Worm (Caenorhabditis elegans) whole organism, L1 larva: Measurements from ENCODE around the gene Y39A1A.20.

Source experiments
- C04F5.9 ChIP-seq: sonication (generic microtip); optimal IDR thresholded peaks from 2 replicates; lab custom pipeline; 2016; ENCODE audit warnings: missing genetic modification characterization, missing compliant biosample characterization
- C16A3.4 ChIP-seq: fragments of 150-350 bp; optimal IDR thresholded peaks from 2 replicates; lab custom pipeline; 2014; ENCODE audit warnings: missing biosample characterization, missing genetic modification characterization
- alr-1 ChIP-seq: fragments of 200-800 bp; sonication (Bioruptor generic); optimal IDR thresholded peaks from 2 replicates; lab custom pipeline; 2018; ENCODE audit warnings: borderline replicate concordance, mild to moderate bottlenecking, missing genetic modification characterization, missing compliant biosample characterization
- ama-1 ChIP-seq: fragments of 150-350 bp; optimal IDR thresholded peaks from 2 replicates; lab custom pipeline; 2014
- blmp-1 ChIP-seq: fragments of 150-350 bp; optimal IDR thresholded peaks from 2 replicates; lab custom pipeline; 2014; ENCODE audit warnings: missing biosample characterization, missing genetic modification characterization
- ceh-63 ChIP-seq: fragments of 200-800 bp; sonication (Bioruptor generic); optimal IDR thresholded peaks from 2 replicates; lab custom pipeline; 2018; ENCODE audit warnings: mild to moderate bottlenecking, missing genetic modification characterization, missing compliant biosample characterization
- dpl-1 ChIP-seq, 3 experiments: fragments of 150-350 bp in 2 of 3; sonication (generic microtip) in 1 of 3; optimal IDR thresholded peaks; 2 replicates each; lab custom pipeline; 2014 to 2017; ENCODE audit warnings: missing biosample characterization in 3 of 3, missing genetic modification characterization in 3 of 3, missing genetic modification reagents in 3 of 3
- dsc-1 ChIP-seq: sonication (generic microtip); optimal IDR thresholded peaks from 2 replicates; lab custom pipeline; 2016; ENCODE audit warnings: mild to moderate bottlenecking, missing genetic modification characterization, missing compliant biosample characterization
- efl-1 ChIP-seq, 4 experiments: fragments of 150-350 bp; optimal IDR thresholded peaks in 3 of 4; peaks in 1 of 4; 1 replicate in 1 of 4; 2 replicates in 3 of 4; lab custom pipeline; 2014; ENCODE audit warnings: missing biosample characterization in 2 of 4, missing genetic modification characterization in 2 of 4, missing genetic modification reagents in 2 of 4
- egl-13 ChIP-seq: sonication (generic microtip); optimal IDR thresholded peaks from 2 replicates; lab custom pipeline; 2016; ENCODE audit warnings: missing genotype, missing genetic modification reagents, missing genetic modification characterization, missing compliant biosample characterization
- elt-2 ChIP-seq: sonication (generic microtip); optimal IDR thresholded peaks from 2 replicates; lab custom pipeline; 2016; ENCODE audit warnings: missing genetic modification characterization, mild to moderate bottlenecking, inconsistent platforms, missing compliant biosample characterization, missing genetic modification reagents
- elt-3 ChIP-seq, 6 experiments: fragments of 150-350 bp in 1 of 6; sonication (generic microtip); optimal IDR thresholded peaks; 2 replicates each; lab custom pipeline; 2017 to 2018; ENCODE audit warnings: missing biosample characterization in 6 of 6, missing genetic modification characterization in 6 of 6, inconsistent platforms in 1 of 6
- ets-5 ChIP-seq: fragments of 200-800 bp; sonication (Bioruptor generic); IDR thresholded peaks from 2 replicates; pipeline ENCODE4 v1.3.6; 2022; ENCODE audit warnings: missing genetic modification characterization, missing compliant biosample characterization
- fkh-10 ChIP-seq: sonication (generic microtip); optimal IDR thresholded peaks from 2 replicates; lab custom pipeline; 2017; ENCODE audit warnings: missing biosample characterization, missing genetic modification reagents, missing genetic modification characterization
- fkh-8 ChIP-seq: sonication (generic microtip); optimal IDR thresholded peaks from 2 replicates; lab custom pipeline; 2016; ENCODE audit warnings: mild to moderate bottlenecking, missing genetic modification characterization, missing compliant biosample characterization
- fos-1 ChIP-seq: fragments of 150-350 bp; optimal IDR thresholded peaks from 2 replicates; lab custom pipeline; 2014; ENCODE audit warnings: missing biosample characterization, missing genetic modification characterization
- grh-1 ChIP-seq: fragments of 200-800 bp; sonication (Bioruptor generic); IDR thresholded peaks from 2 replicates; pipeline ENCODE4 v1.3.6; 2022; ENCODE audit warnings: missing genetic modification reagents, missing genetic modification characterization, missing compliant biosample characterization
- hlh-4 ChIP-seq: sonication (generic microtip); optimal IDR thresholded peaks from 2 replicates; lab custom pipeline; 2016; ENCODE audit warnings: mild to moderate bottlenecking, missing genetic modification characterization, missing compliant biosample characterization
- hpl-2 ChIP-seq: fragments of 150-350 bp; optimal IDR thresholded peaks from 2 replicates; lab custom pipeline; 2014; ENCODE audit warnings: missing biosample characterization, missing genetic modification reagents, missing genetic modification characterization
- irx-1 ChIP-seq: sonication (generic microtip); optimal IDR thresholded peaks from 2 replicates; lab custom pipeline; 2016; ENCODE audit warnings: missing genetic modification characterization, missing compliant biosample characterization
- isw-1 ChIP-seq: fragments of 200-800 bp; sonication (Bioruptor generic); IDR thresholded peaks from 2 replicates; pipeline ENCODE4 v1.3.6; 2022; ENCODE audit warnings: missing genetic modification characterization, missing compliant biosample characterization
- jun-1 ChIP-seq: fragments of 150-350 bp; optimal IDR thresholded peaks from 2 replicates; lab custom pipeline; 2014; ENCODE audit warnings: missing biosample characterization, missing genetic modification reagents, missing genetic modification characterization
- lin-14 ChIP-seq: fragments of 200-800 bp; sonication (Bioruptor generic); optimal IDR thresholded peaks from 2 replicates; lab custom pipeline; 2018; ENCODE audit warnings: mild to moderate bottlenecking, missing genetic modification characterization, moderate library complexity, missing compliant biosample characterization
- mdl-1 ChIP-seq, 2 experiments: fragments of 150-350 bp; optimal IDR thresholded peaks; 2 replicates each; lab custom pipeline; 2014 to 2017; ENCODE audit warnings: missing biosample characterization in 2 of 2, missing genetic modification characterization in 2 of 2, inconsistent platforms in 1 of 2
- mef-2 ChIP-seq: fragments of 150-350 bp; optimal IDR thresholded peaks from 2 replicates; lab custom pipeline; 2014; ENCODE audit warnings: missing biosample characterization, missing genetic modification characterization
- mep-1 ChIP-seq: fragments of 150-350 bp; optimal IDR thresholded peaks from 2 replicates; lab custom pipeline; 2014; ENCODE audit warnings: missing biosample characterization, missing genetic modification characterization
- nhr-11 ChIP-seq: fragments of 150-350 bp; optimal IDR thresholded peaks from 2 replicates; lab custom pipeline; 2014; ENCODE audit warnings: missing biosample characterization, missing genetic modification characterization
- nhr-19 ChIP-seq: fragments of 200-800 bp; sonication (Bioruptor generic); conservative IDR thresholded peaks from 2 replicates; pipeline ENCODE4 v1.3.6; 2022; ENCODE audit warnings: missing genetic modification characterization, missing compliant biosample characterization
- nhr-20 ChIP-seq: sonication (generic microtip); optimal IDR thresholded peaks from 2 replicates; lab custom pipeline; 2016; ENCODE audit warnings: mild to moderate bottlenecking, missing genetic modification characterization, missing compliant biosample characterization
- nhr-71 ChIP-seq: sonication (generic microtip); optimal IDR thresholded peaks from 2 replicates; lab custom pipeline; 2016; ENCODE audit warnings: mild to moderate bottlenecking, missing genetic modification characterization, moderate library complexity, missing compliant biosample characterization
- nhr-76 ChIP-seq: sonication (generic microtip); optimal IDR thresholded peaks from 2 replicates; lab custom pipeline; 2017; ENCODE audit warnings: missing biosample characterization, missing genetic modification characterization
- nhr-77 ChIP-seq: fragments of 150-350 bp; optimal IDR thresholded peaks from 2 replicates; lab custom pipeline; 2014; ENCODE audit warnings: missing biosample characterization, missing genetic modification characterization
- nhr-84 ChIP-seq: sonication (generic microtip); optimal IDR thresholded peaks from 2 replicates; lab custom pipeline; 2017; ENCODE audit warnings: missing biosample characterization, missing genetic modification characterization
- nhr-85 ChIP-seq: sonication (generic microtip); peaks from one replicate; lab custom pipeline; 2016; ENCODE audit warnings: missing genetic modification characterization, inconsistent platforms, missing compliant biosample characterization
- nhr-90 ChIP-seq: sonication (generic microtip); optimal IDR thresholded peaks from 2 replicates; lab custom pipeline; 2016; ENCODE audit warnings: mild to moderate bottlenecking, missing genetic modification characterization, missing compliant biosample characterization; ENCODE audit not compliant: poor library complexity
- pag-3 ChIP-seq: sonication (generic microtip); optimal IDR thresholded peaks from 2 replicates; lab custom pipeline; 2017; ENCODE audit warnings: missing genetic modification characterization, mild to moderate bottlenecking, missing compliant biosample characterization, antibody characterized with exemption, borderline replicate concordance; ENCODE audit not compliant: insufficient read depth
- pax-3 ChIP-seq: fragments of 200-800 bp; sonication (Bioruptor generic); optimal IDR thresholded peaks from 2 replicates; lab custom pipeline; 2018; ENCODE audit warnings: mild to moderate bottlenecking, missing genetic modification characterization, moderate library complexity, missing compliant biosample characterization
- snpc-4 ChIP-seq: fragments of 150-350 bp; optimal IDR thresholded peaks from 2 replicates; lab custom pipeline; 2014; ENCODE audit warnings: missing biosample characterization, missing genetic modification characterization
- snu-23 ChIP-seq: sonication (generic microtip); optimal IDR thresholded peaks from 2 replicates; lab custom pipeline; 2016; ENCODE audit warnings: missing genetic modification characterization, missing compliant biosample characterization
- sox-4 ChIP-seq: sonication (generic microtip); optimal IDR thresholded peaks from 2 replicates; lab custom pipeline; 2016; ENCODE audit warnings: missing genetic modification characterization, missing compliant biosample characterization
- sup-37 ChIP-seq: fragments of 200-800 bp; sonication (Bioruptor generic); optimal IDR thresholded peaks from 2 replicates; lab custom pipeline; 2018; ENCODE audit warnings: mild to moderate bottlenecking, missing genetic modification characterization, missing compliant biosample characterization
- swsn-7 ChIP-seq: sonication (generic microtip); optimal IDR thresholded peaks from 2 replicates; lab custom pipeline; 2016; ENCODE audit warnings: missing genetic modification characterization, missing compliant biosample characterization
- tbx-2 ChIP-seq: sonication (generic microtip); optimal IDR thresholded peaks from 2 replicates; lab custom pipeline; 2016; ENCODE audit warnings: missing genetic modification characterization, missing compliant biosample characterization
- tlp-1 ChIP-seq: fragments of 150-350 bp; optimal IDR thresholded peaks from 2 replicates; lab custom pipeline; 2014; ENCODE audit warnings: missing biosample characterization, missing genetic modification characterization
- vab-15 ChIP-seq: sonication (generic microtip); optimal IDR thresholded peaks from 2 replicates; lab custom pipeline; 2017; ENCODE audit warnings: missing genotype, mild to moderate bottlenecking, missing genetic modification characterization, missing compliant biosample characterization
- xbp-1 ChIP-seq: sonication (generic microtip); optimal IDR thresholded peaks from 2 replicates; lab custom pipeline; 2016; ENCODE audit warnings: missing genetic modification characterization, missing compliant biosample characterization
- zag-1 ChIP-seq: fragments of 150-350 bp; optimal IDR thresholded peaks from 2 replicates; lab custom pipeline; 2014; ENCODE audit warnings: missing biosample characterization, missing genetic modification characterization
- zip-4 ChIP-seq: fragments of 200-800 bp; sonication (Bioruptor generic); optimal IDR thresholded peaks from 2 replicates; lab custom pipeline; 2018; ENCODE audit warnings: mild to moderate bottlenecking, missing genetic modification characterization, moderate library complexity, missing compliant biosample characterization
- ztf-11 ChIP-seq, 2 experiments: sonication (generic microtip); optimal IDR thresholded peaks; 2 replicates each; lab custom pipeline; 2016 to 2017; ENCODE audit warnings: missing genetic modification characterization in 2 of 2, missing biosample characterization in 1 of 2, missing compliant biosample characterization in 1 of 2
- ztf-4 ChIP-seq: fragments of 150-350 bp; optimal IDR thresholded peaks from 2 replicates; lab custom pipeline; 2014; ENCODE audit warnings: missing biosample characterization, missing genetic modification characterization

The Y39A1A.20 gene

ce11 chrIII:10720170-10720569 lies 19.8 kb upstream of the Y39A1A.20 start (continued):
- no peak for TF ChIP-seq hlh-4
- TF ChIP-seq nhr-11 (tag; lab: Kevin White, UChicago), result peak; percentile 78
- TF ChIP-seq dsc-1 (tag; lab: Kevin White, UChicago), result peak; percentile 84
- TF ChIP-seq sox-4 (tag; lab: Kevin White, UChicago), result no peak
- peak; percentile 80 for TF ChIP-seq jun-1 (tag; lab: Kevin White, UChicago)
- TF ChIP-seq nhr-76 (tag; lab: Kevin White, UChicago), result peak; percentile 50
- peak; percentile 79 for TF ChIP-seq elt-2 (tag; lab: Kevin White, UChicago)
- peak; percentile 61 to 63 (median 61) for TF ChIP-seq dpl-1 (GFP tag; optimal IDR thresholded peaks at IDR 0.05; lab: Kevin White, UChicago)
- TF ChIP-seq ceh-63 (GFP tag; lab: Kevin White, UChicago), result no peak
- peak; percentile 9 for TF ChIP-seq C04F5.9 (tag; lab: Kevin White, UChicago)
- TF ChIP-seq swsn-7, result peak; percentile 91
- peak; percentile 95 for TF ChIP-seq snu-23 (GFP tag; lab: Kevin White, UChicago)
- TF ChIP-seq pag-3, result peak; percentile 59
- peak; percentile 98 for TF ChIP-seq lin-14 (GFP tag; lab: Kevin White, UChicago)
- peak; percentile 92 for TF ChIP-seq tbx-2 (tag; lab: Kevin White, UChicago)
- TF ChIP-seq C16A3.4 (tag; lab: Kevin White, UChicago), result peak; percentile 68
- TF ChIP-seq nhr-20 (tag; lab: Kevin White, UChicago), result peak; percentile 95
- TF ChIP-seq nhr-71 (tag; lab: Kevin White, UChicago), result peak; percentile 97
- TF ChIP-seq irx-1 (tag; lab: Kevin White, UChicago), result peak; percentile 54
- TF ChIP-seq mdl-1 (tag; optimal IDR thresholded peaks at IDR 0.05; lab: Kevin White, UChicago), result peak in 1 of 2 experiments; percentile 84
- peak; percentile 76 to 87 for TF ChIP-seq efl-1 (optimal IDR thresholded peaks at IDR 0.05; lab: Kevin White, UChicago)
- peak; percentile 70 to 94 for TF ChIP-seq efl-1 (GFP tag; optimal IDR thresholded peaks at IDR 0.05 in 1 of 2; lab: Kevin White, UChicago)
- TF ChIP-seq ztf-11 (tag; optimal IDR thresholded peaks at IDR 0.05; lab: Kevin White, UChicago), result peak in 1 of 2 experiments; percentile 50
- no peak for TF ChIP-seq vab-15 (tag; lab: Kevin White, UChicago)
- peak; percentile 76 for TF ChIP-seq fos-1 (tag; lab: Kevin White, UChicago)
- peak; percentile 81 for TF ChIP-seq nhr-90
- peak; percentile 37 for TF ChIP-seq sup-37 (GFP tag; lab: Kevin White, UChicago)
- TF ChIP-seq nhr-84 (tag; lab: Kevin White, UChicago), result no peak
- no peak for TF ChIP-seq ama-1
- peak; percentile 33 for TF ChIP-seq egl-13 (tag; lab: Kevin White, UChicago)
- peak; percentile 96 for TF ChIP-seq nhr-85 (tag; lab: Kevin White, UChicago)
- TF ChIP-seq zip-4 (GFP tag; lab: Kevin White, UChicago), result peak; percentile 46
- peak; percentile 5 for TF ChIP-seq mef-2 (tag; lab: Kevin White, UChicago)
- TF ChIP-seq nhr-77 (tag; lab: Kevin White, UChicago), result peak; percentile 57
- no peak for TF ChIP-seq tlp-1 (tag; lab: Kevin White, UChicago)

DNA sequence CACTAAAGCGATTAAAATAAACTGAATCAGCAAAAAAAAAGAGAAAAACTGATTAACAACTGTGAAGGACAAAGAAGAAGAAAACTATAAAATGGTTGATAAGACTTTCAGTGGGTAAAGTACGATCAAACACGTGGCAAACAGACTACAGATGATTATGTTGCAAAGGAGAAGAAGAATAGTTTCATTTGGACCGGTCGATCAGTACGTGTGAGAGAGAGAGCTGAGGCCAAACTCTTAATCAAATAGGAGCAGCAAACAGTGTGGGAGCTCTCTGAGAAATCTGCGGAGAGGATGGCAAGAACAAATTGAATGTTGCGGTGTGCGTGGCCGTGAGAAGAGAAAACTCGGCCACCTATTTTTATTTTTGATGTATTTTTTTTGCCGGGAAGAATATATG lies 18.7 kb upstream of the Y39A1A.20 start:
- TF ChIP-seq fkh-10 (GFP tag; lab: Kevin White, UChicago), result no peak
- TF ChIP-seq zip-4 (GFP tag; lab: Kevin White, UChicago), result no peak
- TF ChIP-seq alr-1 (tag; lab: Kevin White, UChicago), result no peak
- TF ChIP-seq dpl-1 (GFP tag; optimal IDR thresholded peaks at IDR 0.05; lab: Kevin White, UChicago), result no peak
- no peak for TF ChIP-seq jun-1 (tag; lab: Kevin White, UChicago)
- TF ChIP-seq elt-3 (tag; optimal IDR thresholded peaks at IDR 0.05; lab: Kevin White, UChicago), result peak in 3 of 6 experiments; percentile 60 to 90 (median 80)
- TF ChIP-seq lin-14 (GFP tag; lab: Kevin White, UChicago), result peak; percentile 30
- TF ChIP-seq mep-1 (tag; lab: Kevin White, UChicago), result peak; percentile 35
- no peak for TF ChIP-seq xbp-1 (tag; lab: Kevin White, UChicago)
- TF ChIP-seq nhr-19 (GFP tag; lab: Robert Waterston, UW), result peak; percentile 42; the same call in 1 of the 2 replicates
- peak; percentile 44 for TF ChIP-seq elt-2 (tag; lab: Kevin White, UChicago)
- no peak for TF ChIP-seq ztf-4 (tag; lab: Kevin White, UChicago)
- TF ChIP-seq nhr-77 (tag; lab: Kevin White, UChicago), result no peak
- no peak for TF ChIP-seq snpc-4
- no peak for TF ChIP-seq ets-5 (GFP tag; lab: Robert Waterston, UW)
- TF ChIP-seq pax-3 (tag; lab: Kevin White, UChicago), result no peak
- peak; percentile 44 for TF ChIP-seq nhr-71 (tag; lab: Kevin White, UChicago)
- peak; percentile 71 for TF ChIP-seq nhr-20 (tag; lab: Kevin White, UChicago)
- TF ChIP-seq ceh-63 (GFP tag; lab: Kevin White, UChicago), result no peak
- TF ChIP-seq zag-1 (tag; lab: Kevin White, UChicago), result no peak
- no peak for TF ChIP-seq fkh-8 (tag; lab: Kevin White, UChicago)
- no peak for TF ChIP-seq grh-1
- TF ChIP-seq isw-1 (GFP tag; lab: Robert Waterston, UW), result no peak
- peak; percentile 7 for TF ChIP-seq swsn-7
- no peak for TF ChIP-seq egl-13 (tag; lab: Kevin White, UChicago)
- no peak for TF ChIP-seq hpl-2 (GFP tag; lab: Kevin White, UChicago)
- peak; percentile 26 for TF ChIP-seq blmp-1 (tag; lab: Kevin White, UChicago)
